Worm (Caenorhabditis elegans) whole organism, early embryonic: Measurements from ENCODE around the gene fbxa-192.

Experiments used
- B0310.2 ChIP-seq: sonication (generic microtip); optimal IDR thresholded peaks from 2 replicates; lab custom pipeline; 2016; ENCODE audit warnings: mild to moderate bottlenecking, missing genetic modification characterization, missing compliant biosample characterization
- F13C5.2 ChIP-seq: sonication (generic microtip); optimal IDR thresholded peaks from 2 replicates; lab custom pipeline; 2017; ENCODE audit warnings: mild to moderate bottlenecking, missing genetic modification characterization, inconsistent platforms, missing compliant biosample characterization
- aly-1 ChIP-seq: sonication (generic microtip); optimal IDR thresholded peaks from 2 replicates; lab custom pipeline; 2016; ENCODE audit warnings: missing genetic modification characterization, missing compliant biosample characterization
- ama-1 ChIP-seq: fragments of 150-350 bp; optimal IDR thresholded peaks from 2 replicates; lab custom pipeline; 2014
- ceh-13 ChIP-seq: fragments of 200-800 bp; sonication (Bioruptor generic); optimal IDR thresholded peaks from 2 replicates; lab custom pipeline; 2018; ENCODE audit warnings: mild to moderate bottlenecking, missing genetic modification characterization, missing compliant biosample characterization
- ceh-36 ChIP-seq: sonication (generic microtip); optimal IDR thresholded peaks from 2 replicates; lab custom pipeline; 2016; ENCODE audit warnings: missing genetic modification characterization, inconsistent platforms, missing compliant biosample characterization
- ets-7 ChIP-seq: sonication (generic microtip); optimal IDR thresholded peaks from 2 replicates; lab custom pipeline; 2016; ENCODE audit warnings: missing genotype, missing genetic modification characterization, missing compliant biosample characterization
- flt-1 ChIP-seq: fragments of 200-800 bp; sonication (Bioruptor generic); IDR thresholded peaks from 2 replicates; pipeline ENCODE4 v1.3.6; 2022; ENCODE audit warnings: missing genetic modification characterization, missing compliant biosample characterization
- hmbx-1 ChIP-seq: sonication (generic microtip); optimal IDR thresholded peaks from 2 replicates; lab custom pipeline; 2016; ENCODE audit warnings: mild to moderate bottlenecking, missing genetic modification characterization, missing compliant biosample characterization
- hmg-4 ChIP-seq: fragments of 200-800 bp; sonication (Bioruptor generic); optimal IDR thresholded peaks from 2 replicates; lab custom pipeline; 2018; ENCODE audit warnings: mild to moderate bottlenecking, missing genetic modification characterization, missing compliant biosample characterization
- hnd-1 ChIP-seq: sonication (generic microtip); optimal IDR thresholded peaks from 2 replicates; lab custom pipeline; 2016; ENCODE audit warnings: missing genetic modification characterization, missing compliant biosample characterization
- pes-1 ChIP-seq: fragments of 200-800 bp; sonication (Bioruptor generic); IDR thresholded peaks from 2 replicates; pipeline ENCODE4 v1.3.6; 2022; ENCODE audit warnings: missing genetic modification reagents, missing genetic modification characterization, missing compliant biosample characterization
- scrt-1 ChIP-seq: fragments of 200-800 bp; sonication (Bioruptor generic); IDR thresholded peaks from 2 replicates; pipeline ENCODE4 v1.3.6; 2022; ENCODE audit warnings: missing genetic modification characterization, missing compliant biosample characterization
- sea-1 ChIP-seq: fragments of 200-800 bp; sonication (Bioruptor generic); conservative IDR thresholded peaks from 2 replicates; pipeline ENCODE4 v1.3.6; 2022; ENCODE audit warnings: missing genetic modification characterization, missing compliant biosample characterization
- tbx-11 ChIP-seq: fragments of 200-800 bp; sonication (Bioruptor generic); IDR thresholded peaks from 2 replicates; pipeline ENCODE4 v1.3.6; 2022; ENCODE audit warnings: missing genetic modification characterization, missing compliant biosample characterization
- tbx-37 ChIP-seq: fragments of 200-800 bp; sonication (Bioruptor generic); conservative IDR thresholded peaks from 2 replicates; pipeline ENCODE4 v1.3.6; 2022; ENCODE audit warnings: missing genetic modification reagents, missing genetic modification characterization, missing compliant biosample characterization
- tra-4 ChIP-seq: sonication (generic microtip); optimal IDR thresholded peaks from 2 replicates; lab custom pipeline; 2017; ENCODE audit warnings: missing genetic modification characterization, missing compliant biosample characterization

The fbxa-192 gene

ce11 chrV:17650427-17650826, at the start of gene fbxa-192:
Gene fbxa-192 (minus strand): TSS chrV:17650527.
- no peak for TF ChIP-seq tbx-37 (GFP tag; lab: Robert Waterston, UW)
- TF ChIP-seq ama-1 (lab: Kevin White, UChicago) = no peak
- no peak for TF ChIP-seq flt-1 (GFP tag; lab: Robert Waterston, UW)
- no peak for TF ChIP-seq tra-4 (tag; lab: Kevin White, UChicago)
- no peak for TF ChIP-seq B0310.2 (tag; lab: Kevin White, UChicago)
- no peak for TF ChIP-seq F13C5.2
- TF ChIP-seq aly-1 (tag; lab: Kevin White, UChicago) = no peak
- no peak for TF ChIP-seq scrt-1
- TF ChIP-seq tbx-11 (GFP tag; lab: Robert Waterston, UW) = no peak
- no peak for TF ChIP-seq hmg-4
- no peak for TF ChIP-seq sea-1 (GFP tag; lab: Robert Waterston, UW)
- no peak for TF ChIP-seq pes-1 (GFP tag; lab: Robert Waterston, UW)
- no peak for TF ChIP-seq ets-7
- no peak for TF ChIP-seq ceh-13 (GFP tag; lab: Kevin White, UChicago)

ce11 chrV:17699659-17700058, 49.3 kb upstream of the fbxa-192 start, which contains the start of gene Y26G10.6:
Gene Y26G10.6 (plus strand): TSS chrV:17699959.
- no peak for TF ChIP-seq hnd-1 (tag; lab: Kevin White, UChicago)
- no peak for TF ChIP-seq scrt-1
- no peak for TF ChIP-seq hmbx-1
- no peak for TF ChIP-seq sea-1 (GFP tag; lab: Robert Waterston, UW)
- TF ChIP-seq tra-4 (tag; lab: Kevin White, UChicago) = no peak
- no peak for TF ChIP-seq hmg-4
- no peak for TF ChIP-seq tbx-37 (GFP tag; lab: Robert Waterston, UW)
- no peak for TF ChIP-seq tbx-11 (GFP tag; lab: Robert Waterston, UW)
- TF ChIP-seq flt-1 (GFP tag; lab: Robert Waterston, UW) = no peak
- TF ChIP-seq ets-7 = no peak
- no peak for TF ChIP-seq F13C5.2
- no peak for TF ChIP-seq pes-1 (GFP tag; lab: Robert Waterston, UW)
- no peak for TF ChIP-seq ama-1 (lab: Kevin White, UChicago)
- no peak for TF ChIP-seq ceh-13 (GFP tag; lab: Kevin White, UChicago)
- no peak for TF ChIP-seq ceh-36 (tag; lab: Kevin White, UChicago)
- TF ChIP-seq aly-1 (tag; lab: Kevin White, UChicago) = no peak
- no peak for TF ChIP-seq B0310.2 (tag; lab: Kevin White, UChicago)

ce11 chrV:17699097-17699496, 48.8 kb upstream of the fbxa-192 start, which contains the start of gene Y26G10.4:
Gene Y26G10.4 (minus strand): TSS chrV:17699197.
- TF ChIP-seq scrt-1 (no peak), hnd-1 (tag; lab: Kevin White, UChicago) (no peak), tbx-11 (GFP tag; lab: Robert Waterston, UW) (no peak), flt-1 (GFP tag; lab: Robert Waterston, UW) (no peak), aly-1 (tag; lab: Kevin White, UChicago) (no peak), sea-1 (GFP tag; lab: Robert Waterston, UW) (no peak), ceh-36 (tag; lab: Kevin White, UChicago) (no peak), ama-1 (lab: Kevin White, UChicago) (no peak), pes-1 (GFP tag; lab: Robert Waterston, UW) (no peak), B0310.2 (tag; lab: Kevin White, UChicago) (no peak), ets-7 (no peak), hmg-4 (no peak), tra-4 (tag; lab: Kevin White, UChicago) (no peak), tbx-37 (GFP tag; lab: Robert Waterston, UW) (no peak), hmbx-1 (no peak), F13C5.2 (no peak), ceh-13 (GFP tag; lab: Kevin White, UChicago) (no peak)

- no peak for TF ChIP-seq pes-1 (GFP tag; lab: Robert Waterston, UW)
- no peak for TF ChIP-seq F13C5.2
- no peak for TF ChIP-seq hmbx-1
- TF ChIP-seq ama-1 (lab: Kevin White, UChicago) = no peak
- TF ChIP-seq aly-1 (tag; lab: Kevin White, UChicago) = no peak
- no peak for TF ChIP-seq ceh-36 (tag; lab: Kevin White, UChicago)
- no peak for TF ChIP-seq ceh-13 (GFP tag; lab: Kevin White, UChicago)
- no peak for TF ChIP-seq sea-1 (GFP tag; lab: Robert Waterston, UW)
- TF ChIP-seq tbx-37 (GFP tag; lab: Robert Waterston, UW) = no peak
- TF ChIP-seq ets-7 = no peak
- no peak for TF ChIP-seq flt-1 (GFP tag; lab: Robert Waterston, UW)
- no peak for TF ChIP-seq hnd-1 (tag; lab: Kevin White, UChicago)
- TF ChIP-seq B0310.2 (tag; lab: Kevin White, UChicago) = no peak
- TF ChIP-seq scrt-1 = no peak
- TF ChIP-seq tra-4 (tag; lab: Kevin White, UChicago) = no peak
- no peak for TF ChIP-seq tbx-11 (GFP tag; lab: Robert Waterston, UW)
- TF ChIP-seq hmg-4 = no peak
These were observed 46.4 kb upstream of the fbxa-192 start, which contains the start of gene spp-29 for ce11 chrV:17696753-17697152. Gene spp-29 (minus strand): TSS chrV:17696853.

ce11 chrV:17695802-17696201, 45.5 kb upstream of the fbxa-192 start, which contains the start of gene Y26G10.1:
Gene Y26G10.1 (minus strand): TSS chrV:17695902.
- TF ChIP-seq ceh-36 (tag; lab: Kevin White, UChicago) (no peak), ceh-13 (GFP tag; lab: Kevin White, UChicago) (no peak), tbx-11 (GFP tag; lab: Robert Waterston, UW) (no peak), hnd-1 (tag; lab: Kevin White, UChicago) (no peak), tra-4 (tag; lab: Kevin White, UChicago) (no peak), F13C5.2 (no peak), sea-1 (GFP tag; lab: Robert Waterston, UW) (no peak), flt-1 (GFP tag; lab: Robert Waterston, UW) (no peak), aly-1 (tag; lab: Kevin White, UChicago) (no peak), pes-1 (GFP tag; lab: Robert Waterston, UW) (no peak), ama-1 (lab: Kevin White, UChicago) (no peak), hmg-4 (no peak), hmbx-1 (no peak), scrt-1 (no peak), tbx-37 (GFP tag; lab: Robert Waterston, UW) (no peak)

ce11 chrV:17694260-17694659, 43.9 kb upstream of the fbxa-192 start:
- no peak for TF ChIP-seq B0310.2 (tag; lab: Kevin White, UChicago)
- no peak for TF ChIP-seq pes-1 (GFP tag; lab: Robert Waterston, UW)
- no peak for TF ChIP-seq hnd-1 (tag; lab: Kevin White, UChicago)
- TF ChIP-seq hmg-4 = no peak
- TF ChIP-seq hmbx-1 = no peak
- TF ChIP-seq tra-4 (tag; lab: Kevin White, UChicago) = no peak
- no peak for TF ChIP-seq sea-1 (GFP tag; lab: Robert Waterston, UW)
- TF ChIP-seq ceh-36 (tag; lab: Kevin White, UChicago) = no peak
- no peak for TF ChIP-seq ets-7
- no peak for TF ChIP-seq aly-1 (tag; lab: Kevin White, UChicago)
- TF ChIP-seq ama-1 (lab: Kevin White, UChicago) = no peak
- TF ChIP-seq F13C5.2 = no peak
- no peak for TF ChIP-seq flt-1 (GFP tag; lab: Robert Waterston, UW)
- no peak for TF ChIP-seq scrt-1
- no peak for TF ChIP-seq ceh-13 (GFP tag; lab: Kevin White, UChicago)
- no peak for TF ChIP-seq tbx-37 (GFP tag; lab: Robert Waterston, UW)
- no peak for TF ChIP-seq tbx-11 (GFP tag; lab: Robert Waterston, UW)
